Fruit fly (Drosophila melanogaster) S2 (cell line): ENCODE results near the gene COX6B.

Experiments used
- CG8478 ChIP-seq: fragments of >200 bp; optimal IDR thresholded peaks from 2 replicates; lab custom pipeline; 2018
- CTCF ChIP-seq, 2 experiments: fragments of >200 bp; optimal IDR thresholded peaks; 2 replicates each; lab custom pipeline; 2018

- no peak for TF ChIP-seq CG8478
- peak; percentile 62 to 76 for TF ChIP-seq CTCF (optimal IDR thresholded peaks at IDR 0.05; lab: Kevin White, UChicago)
Observed at dm6 chrX:19717988-19718973, 25.9 kb downstream of the COX6B start, which contains the start of gene CG12531.
